Worm (Caenorhabditis elegans) whole organism, L2 larva: ENCODE measurements around the gene C34C12.9.

Source experiments
- R02D3.7 ChIP-seq: fragments of 150-350 bp; optimal IDR thresholded peaks from 2 replicates; lab custom pipeline; 2014; ENCODE audit warnings: missing biosample characterization, missing genetic modification characterization
- blmp-1 ChIP-seq: sonication (generic microtip); optimal IDR thresholded peaks from 2 replicates; lab custom pipeline; 2017; ENCODE audit warnings: missing genetic modification characterization, mild to moderate bottlenecking, missing compliant biosample characterization, antibody characterized with exemption, moderate library complexity; ENCODE audit not compliant: insufficient read depth
- crh-2 ChIP-seq: sonication (generic microtip); optimal IDR thresholded peaks from 2 replicates; lab custom pipeline; 2017; ENCODE audit warnings: missing biosample characterization, missing genetic modification characterization
- dmd-4 ChIP-seq: sonication (generic microtip); optimal IDR thresholded peaks from 2 replicates; lab custom pipeline; 2017; ENCODE audit warnings: missing biosample characterization, missing genetic modification characterization
- elt-1 ChIP-seq: fragments of 150-350 bp; optimal IDR thresholded peaks from 2 replicates; lab custom pipeline; 2014; ENCODE audit warnings: missing biosample characterization, missing genetic modification characterization
- lin-11 ChIP-seq: fragments of 150-350 bp; sonication (generic microtip); optimal IDR thresholded peaks from 2 replicates; lab custom pipeline; 2014; ENCODE audit warnings: missing biosample characterization, missing genetic modification characterization, inconsistent platforms, mixed read lengths
- lin-13 ChIP-seq: fragments of 150-350 bp; optimal IDR thresholded peaks from 2 replicates; lab custom pipeline; 2014; ENCODE audit warnings: missing biosample characterization, missing genetic modification reagents, missing genetic modification characterization
- lin-39 ChIP-seq: fragments of 150-350 bp; optimal IDR thresholded peaks from 2 replicates; lab custom pipeline; 2014; ENCODE audit warnings: missing biosample characterization, missing genetic modification reagents, missing genetic modification characterization
- lsy-2 ChIP-seq, 2 experiments: fragments of 150-350 bp in 1 of 2; sonication (generic microtip) in 1 of 2; optimal IDR thresholded peaks; 2 replicates each; lab custom pipeline; 2014 to 2017; ENCODE audit warnings: missing biosample characterization in 2 of 2, missing genetic modification characterization in 2 of 2
- mbf-1 ChIP-seq: sonication (generic microtip); optimal IDR thresholded peaks from 2 replicates; lab custom pipeline; 2017; ENCODE audit warnings: missing biosample characterization, missing genetic modification characterization
- nhr-11 ChIP-seq: fragments of 150-350 bp; optimal IDR thresholded peaks from 2 replicates; lab custom pipeline; 2014; ENCODE audit warnings: missing biosample characterization, missing genetic modification characterization
- nhr-6 ChIP-seq: fragments of 150-350 bp; optimal IDR thresholded peaks from 2 replicates; lab custom pipeline; 2014; ENCODE audit warnings: missing biosample characterization, missing genetic modification characterization
- peb-1 ChIP-seq: fragments of 150-350 bp; optimal IDR thresholded peaks from 2 replicates; lab custom pipeline; 2014; ENCODE audit warnings: missing biosample characterization, missing genetic modification characterization
- sma-3 ChIP-seq: sonication (generic microtip); optimal IDR thresholded peaks from 2 replicates; lab custom pipeline; 2016; ENCODE audit warnings: missing genetic modification reagents, missing genetic modification characterization, missing compliant biosample characterization
- sma-9 ChIP-seq, 2 experiments: fragments of 150-350 bp in 1 of 2; sonication (generic microtip) in 1 of 2; optimal IDR thresholded peaks; 2 replicates each; lab custom pipeline; 2014 to 2016; ENCODE audit warnings: missing genetic modification characterization in 2 of 2, mild to moderate bottlenecking in 1 of 2, missing biosample characterization in 1 of 2, missing compliant biosample characterization in 1 of 2, missing genetic modification reagents in 1 of 2, moderate library complexity in 1 of 2
- unc-62 ChIP-seq: fragments of 150-350 bp; optimal IDR thresholded peaks from 2 replicates; lab custom pipeline; 2014; ENCODE audit warnings: missing biosample characterization, missing genetic modification reagents, missing genetic modification characterization
- zag-1 ChIP-seq: fragments of 150-350 bp; optimal IDR thresholded peaks from 2 replicates; lab custom pipeline; 2014; ENCODE audit warnings: missing biosample characterization, missing genetic modification characterization
- ztf-4 ChIP-seq: fragments of 150-350 bp; optimal IDR thresholded peaks from 2 replicates; lab custom pipeline; 2014; ENCODE audit warnings: missing biosample characterization, missing genetic modification characterization

C34C12.9 gene

DNA sequence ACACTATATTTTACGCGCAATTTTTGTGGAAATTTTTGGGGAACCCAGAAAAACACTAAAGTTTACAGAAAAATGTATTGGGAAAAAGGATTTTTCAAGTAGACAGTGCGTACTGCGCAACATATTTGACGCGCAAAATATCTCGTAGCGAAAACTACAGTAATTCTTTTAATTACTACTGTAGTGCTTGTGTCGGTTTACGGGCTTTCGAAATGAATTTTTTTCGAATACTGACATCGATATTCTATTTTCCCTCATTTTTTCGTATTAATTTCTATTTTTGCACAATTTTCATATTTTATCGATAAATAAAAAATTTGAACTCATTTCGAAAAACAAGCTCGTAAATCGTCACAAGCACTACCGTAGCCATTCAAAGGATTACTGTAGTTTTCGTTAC, 46.7 kb downstream of the C34C12.9 start:
- TF ChIP-seq R02D3.7 (tag; lab: Kevin White, UChicago) (no peak), lsy-2 (tag; optimal IDR thresholded peaks at IDR 0.05; lab: Kevin White, UChicago) (no peak), peb-1 (tag; lab: Kevin White, UChicago) (no peak), lin-11 (tag; lab: Kevin White, UChicago) (no peak), sma-9 (GFP tag; optimal IDR thresholded peaks at IDR 0.05; lab: Kevin White, UChicago) (no peak), sma-9 (tag; optimal IDR thresholded peaks at IDR 0.05; lab: Kevin White, UChicago) (no peak), crh-2 (no peak), elt-1 (tag; lab: Kevin White, UChicago) (no peak), mbf-1 (tag; lab: Kevin White, UChicago) (no peak)
- TF ChIP-seq, all 48 proteins: peak for 0

DNA sequence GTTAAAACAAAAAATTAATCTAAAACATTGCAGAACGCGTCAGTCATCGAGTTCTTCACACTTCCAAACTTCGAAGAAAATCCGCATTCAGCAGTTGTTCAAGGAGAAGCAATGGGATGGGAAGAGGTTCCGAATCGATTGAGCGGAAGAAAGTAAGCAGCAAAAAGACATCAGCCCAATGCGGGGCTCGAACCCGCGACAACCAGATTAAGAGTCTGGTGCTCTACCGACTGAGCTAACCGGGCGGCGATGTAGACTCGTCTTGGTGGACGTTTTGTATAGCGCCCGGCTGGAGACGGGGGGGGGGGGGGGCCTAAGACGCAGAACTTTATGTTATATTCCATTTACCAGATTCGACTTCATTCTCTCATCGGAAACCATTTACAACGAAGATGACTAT, 48.6 kb downstream of the C34C12.9 start:
- TF ChIP-seq sma-3 (GFP tag; lab: Kevin White, UChicago) = no peak
- TF ChIP-seq ztf-4 (tag; lab: Kevin White, UChicago) = no peak

DNA sequence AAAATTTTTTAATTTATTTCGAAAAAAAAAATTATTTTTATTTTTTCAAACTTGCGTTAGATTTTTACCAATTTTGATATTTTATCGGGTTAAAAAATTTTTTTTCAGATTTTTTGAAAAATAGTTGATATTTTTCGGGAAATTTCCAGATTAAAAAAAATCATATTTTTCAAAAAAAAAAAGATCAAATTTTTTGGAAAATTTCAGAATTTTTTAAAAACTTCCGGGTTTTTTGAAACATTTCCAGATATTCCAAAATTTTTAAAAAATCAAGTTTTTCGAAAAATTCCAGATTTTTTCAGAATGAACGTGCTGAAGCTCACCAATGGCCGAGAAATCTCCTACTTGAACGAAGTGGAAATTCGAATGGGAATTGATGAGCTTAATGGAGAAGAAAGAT, 49.9 kb downstream of the C34C12.9 start, which contains the start of gene metl-18:
metl-18 (plus strand) TSS at position 301 of the 400 bp plus-strand sequence.
- TF ChIP-seq mbf-1 (tag; lab: Kevin White, UChicago) (no peak), nhr-11 (tag; lab: Kevin White, UChicago) (no peak)

DNA sequence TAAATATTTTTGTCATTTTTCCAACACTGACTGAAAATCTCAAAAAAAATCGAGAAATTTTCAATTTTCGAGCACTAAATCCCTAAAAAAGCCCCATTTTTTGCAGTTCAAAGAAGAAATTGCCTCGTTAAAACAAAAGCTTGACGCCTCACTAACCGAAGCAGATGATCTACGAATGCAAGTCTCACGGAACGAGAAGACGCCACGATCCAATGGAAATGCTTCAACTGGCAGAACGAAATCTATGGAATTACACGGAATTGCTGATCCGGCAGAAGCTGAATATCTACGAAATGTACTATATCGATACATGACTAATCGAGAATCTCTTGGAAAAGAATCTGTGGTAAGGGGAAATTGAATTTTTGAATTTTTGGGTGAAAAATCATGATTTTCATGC, 51.4 kb downstream of the C34C12.9 start:
- no peak for TF ChIP-seq zag-1
- TF ChIP-seq dmd-4 = no peak
- TF ChIP-seq lin-39 = no peak
- no peak for TF ChIP-seq R02D3.7 (tag; lab: Kevin White, UChicago)
- no peak for TF ChIP-seq ztf-4 (tag; lab: Kevin White, UChicago)
- no peak for TF ChIP-seq lin-13
- TF ChIP-seq peb-1 (tag; lab: Kevin White, UChicago) = no peak
- no peak for TF ChIP-seq nhr-6 (tag; lab: Kevin White, UChicago)
- no peak for TF ChIP-seq unc-62
- no peak for TF ChIP-seq blmp-1 (tag; lab: Kevin White, UChicago)
- no peak for TF ChIP-seq mbf-1 (tag; lab: Kevin White, UChicago)
- TF ChIP-seq, all 48 proteins: peak for 0
